Fruit fly (Drosophila melanogaster): ENCODE results near the gene robl37BC.
A peak's percentile ranks its signal among the peaks of the same experiment; 100 is the strongest.

DNA sequence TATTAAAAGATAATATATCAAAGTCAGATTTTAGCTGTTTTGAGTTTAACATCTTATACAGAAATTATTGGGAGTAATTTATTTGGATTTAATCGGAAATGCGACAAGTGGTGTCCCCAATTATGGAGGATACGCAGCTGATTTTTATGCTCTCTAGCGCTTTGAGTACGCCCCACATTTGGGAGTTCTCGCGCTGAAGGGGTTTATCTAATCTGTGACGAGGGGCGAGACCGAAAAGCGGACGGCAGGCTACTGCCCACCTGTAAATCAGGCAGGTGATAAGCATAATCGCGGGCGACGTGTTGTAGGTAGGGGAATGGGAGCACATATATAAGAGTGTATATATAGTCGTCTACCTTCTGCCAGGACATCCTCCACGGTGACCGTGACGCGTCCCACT, 42.8 kb upstream of the robl37BC start:
- no peak for TF ChIP-seq ttk (GFP tag; IDR thresholded peaks at IDR 0.05)
- TF ChIP-seq btn (GFP tag; optimal IDR thresholded peaks at IDR 0.05), result no peak
- no peak for TF ChIP-seq BEAF-32 (GFP tag; optimal IDR thresholded peaks at IDR 0.05)
- TF ChIP-seq peb (GFP tag; IDR thresholded peaks at IDR 0.05), result no peak
- TF ChIP-seq ase (GFP tag; IDR thresholded peaks at IDR 0.05), result no peak
- TF ChIP-seq B-H2 (GFP tag; optimal IDR thresholded peaks at IDR 0.05), result no peak
- TF ChIP-seq CG4424 (GFP tag; optimal IDR thresholded peaks at IDR 0.05), result no peak
- TF ChIP-seq CG8924 (tag; optimal IDR thresholded peaks at IDR 0.05), result no peak
- TF ChIP-seq Hey (tag; optimal IDR thresholded peaks at IDR 0.05), result peak; percentile 87
- no peak for TF ChIP-seq CG7745 (tag; optimal IDR thresholded peaks at IDR 0.05)
- no peak for TF ChIP-seq CG11456 (GFP tag; IDR thresholded peaks at IDR 0.05)
- no peak for TF ChIP-seq NK7.1 (GFP tag; optimal IDR thresholded peaks at IDR 0.05)
- no peak for TF ChIP-seq CG17829 (tag; optimal IDR thresholded peaks at IDR 0.05)

All from whole organism, embryonic.